Worm (Caenorhabditis elegans) whole organism, L3 larva: ENCODE measurements around the gene srx-38.

Experiments used
- R02D3.7 ChIP-seq: fragments of 150-350 bp; optimal IDR thresholded peaks from 2 replicates; lab custom pipeline; 2014; ENCODE audit warnings: missing biosample characterization, missing genetic modification characterization
- ZK546.5 ChIP-seq: sonication (generic microtip); optimal IDR thresholded peaks from 2 replicates; lab custom pipeline; 2017; ENCODE audit warnings: missing biosample characterization, missing genetic modification characterization
- ceh-16 ChIP-seq: sonication (generic microtip); optimal IDR thresholded peaks from 2 replicates; lab custom pipeline; 2017; ENCODE audit warnings: missing biosample characterization, missing genetic modification characterization
- ceh-28 ChIP-seq: fragments of 150-350 bp; optimal IDR thresholded peaks from 2 replicates; lab custom pipeline; 2014; ENCODE audit warnings: missing biosample characterization, missing genetic modification reagents, missing genetic modification characterization
- ceh-82 ChIP-seq: fragments of 150-350 bp; optimal IDR thresholded peaks from 2 replicates; lab custom pipeline; 2014; ENCODE audit warnings: missing biosample characterization, missing genetic modification characterization
- ceh-9 ChIP-seq: sonication (generic microtip); optimal IDR thresholded peaks from 2 replicates; lab custom pipeline; 2018; ENCODE audit warnings: missing biosample characterization, missing genetic modification characterization
- daf-12 ChIP-seq: fragments of 150-350 bp; optimal IDR thresholded peaks from 2 replicates; lab custom pipeline; 2014; ENCODE audit warnings: missing biosample characterization, missing genetic modification reagents, missing genetic modification characterization
- egl-27 ChIP-seq: sonication (generic microtip); optimal IDR thresholded peaks from 4 replicates; lab custom pipeline; 2017; ENCODE audit warnings: missing biosample characterization, missing genetic modification reagents, missing genetic modification characterization
- elt-1 ChIP-seq: fragments of 150-350 bp; optimal IDR thresholded peaks from 2 replicates; lab custom pipeline; 2014; ENCODE audit warnings: missing biosample characterization, missing genetic modification characterization
- elt-2 ChIP-seq: sonication (generic microtip); optimal IDR thresholded peaks from 2 replicates; lab custom pipeline; 2016; ENCODE audit warnings: missing genetic modification reagents, mild to moderate bottlenecking, missing genetic modification characterization, missing compliant biosample characterization
- elt-3 ChIP-seq, 3 experiments: fragments of 150-350 bp in 1 of 3; sonication (generic microtip) in 2 of 3; optimal IDR thresholded peaks; 2 replicates in 2 of 3; 4 replicates in 1 of 3; lab custom pipeline; 2014 to 2017; ENCODE audit warnings: missing biosample characterization in 3 of 3, missing genetic modification characterization in 3 of 3
- eor-1 ChIP-seq, 2 experiments: fragments of 150-350 bp; optimal IDR thresholded peaks; 2 replicates each; lab custom pipeline; 2014 to 2018; ENCODE audit warnings: missing biosample characterization in 2 of 2, missing genetic modification characterization in 2 of 2
- fkh-10 ChIP-seq: sonication (generic microtip); optimal IDR thresholded peaks from 2 replicates; lab custom pipeline; 2017; ENCODE audit warnings: missing biosample characterization, missing genetic modification reagents, missing genetic modification characterization
- fkh-2 ChIP-seq: fragments of 150-350 bp; optimal IDR thresholded peaks from 2 replicates; lab custom pipeline; 2014; ENCODE audit warnings: missing biosample characterization, missing genetic modification reagents, missing genetic modification characterization
- fos-1 ChIP-seq: fragments of 150-350 bp; optimal IDR thresholded peaks from 2 replicates; lab custom pipeline; 2014; ENCODE audit warnings: missing biosample characterization, missing genetic modification characterization
- hmg-11 ChIP-seq: sonication (generic microtip); optimal IDR thresholded peaks from 2 replicates; lab custom pipeline; 2016; ENCODE audit warnings: missing genetic modification characterization, missing compliant biosample characterization
- jun-1 ChIP-seq: fragments of 150-350 bp; optimal IDR thresholded peaks from 2 replicates; lab custom pipeline; 2014; ENCODE audit warnings: missing biosample characterization, missing genetic modification reagents, missing genetic modification characterization
- lin-15B ChIP-seq: fragments of 150-350 bp; optimal IDR thresholded peaks from 2 replicates; lab custom pipeline; 2014; ENCODE audit warnings: missing biosample characterization, missing genetic modification characterization
- lin-39 ChIP-seq: fragments of 150-350 bp; optimal IDR thresholded peaks from 2 replicates; lab custom pipeline; 2018; ENCODE audit warnings: missing biosample characterization, missing genetic modification reagents, missing genetic modification characterization
- mml-1 ChIP-seq: fragments of 150-350 bp; sonication (generic microtip); optimal IDR thresholded peaks from 3 replicates; lab custom pipeline; 2014; ENCODE audit warnings: missing biosample characterization, missing genetic modification characterization
- nfya-1 ChIP-seq: sonication (generic microtip); optimal IDR thresholded peaks from 2 replicates; lab custom pipeline; 2017; ENCODE audit warnings: missing genetic modification characterization, mild to moderate bottlenecking, missing compliant biosample characterization, antibody characterized with exemption, moderate library complexity; ENCODE audit not compliant: insufficient read depth
- nhr-11 ChIP-seq: fragments of 150-350 bp; optimal IDR thresholded peaks from 2 replicates; lab custom pipeline; 2014; ENCODE audit warnings: missing biosample characterization, missing genetic modification characterization
- nhr-23 ChIP-seq: fragments of 150-350 bp; optimal IDR thresholded peaks from 2 replicates; lab custom pipeline; 2014; ENCODE audit warnings: missing biosample characterization, missing genetic modification reagents, missing genetic modification characterization
- nhr-237 ChIP-seq: fragments of 150-350 bp; optimal IDR thresholded peaks from 2 replicates; lab custom pipeline; 2014; ENCODE audit warnings: missing biosample characterization, missing genetic modification characterization
- nhr-25 ChIP-seq: sonication (generic microtip); optimal IDR thresholded peaks from 2 replicates; lab custom pipeline; 2017; ENCODE audit warnings: missing biosample characterization, missing genetic modification characterization
- nhr-28 ChIP-seq: fragments of 150-350 bp; optimal IDR thresholded peaks from 2 replicates; lab custom pipeline; 2014; ENCODE audit warnings: missing biosample characterization, missing genetic modification characterization
- nhr-76 ChIP-seq: fragments of 150-350 bp; sonication (generic microtip); optimal IDR thresholded peaks from 5 replicates; lab custom pipeline; 2014; ENCODE audit warnings: missing biosample characterization, missing genetic modification characterization
- nhr-77 ChIP-seq: fragments of 150-350 bp; optimal IDR thresholded peaks from 2 replicates; lab custom pipeline; 2014; ENCODE audit warnings: missing biosample characterization, missing genetic modification characterization
- pha-4 ChIP-seq: fragments of 150-350 bp; optimal IDR thresholded peaks from 2 replicates; lab custom pipeline; 2014; ENCODE audit warnings: missing biosample characterization, missing genetic modification reagents, missing genetic modification characterization
- pqm-1 ChIP-seq: fragments of 150-350 bp; optimal IDR thresholded peaks from 2 replicates; lab custom pipeline; 2017; ENCODE audit warnings: missing biosample characterization, missing genetic modification characterization, inconsistent platforms
- sea-2 ChIP-seq: fragments of 150-350 bp; sonication (generic microtip); optimal IDR thresholded peaks from 4 replicates; lab custom pipeline; 2014; ENCODE audit warnings: missing biosample characterization, missing genetic modification reagents, missing genetic modification characterization
- skn-1 ChIP-seq: fragments of 150-350 bp; optimal IDR thresholded peaks from 2 replicates; lab custom pipeline; 2014; ENCODE audit warnings: missing biosample characterization, missing genetic modification characterization
- tbx-2 ChIP-seq: sonication (generic microtip); optimal IDR thresholded peaks from 2 replicates; lab custom pipeline; 2016; ENCODE audit warnings: mild to moderate bottlenecking, missing genetic modification characterization, missing compliant biosample characterization
- unc-39 ChIP-seq: sonication (generic microtip); optimal IDR thresholded peaks from 4 replicates; lab custom pipeline; 2017; ENCODE audit warnings: missing biosample characterization, missing genetic modification characterization
- unc-62 ChIP-seq: fragments of 150-350 bp; sonication (generic microtip); optimal IDR thresholded peaks from 4 replicates; lab custom pipeline; 2014; ENCODE audit warnings: missing biosample characterization, missing genetic modification reagents, missing genetic modification characterization
- ztf-11 ChIP-seq: fragments of 150-350 bp; optimal IDR thresholded peaks from 2 replicates; lab custom pipeline; 2014; ENCODE audit warnings: missing biosample characterization, missing genetic modification characterization
- ztf-4 ChIP-seq: fragments of 150-350 bp; optimal IDR thresholded peaks from 2 replicates; lab custom pipeline; 2014; ENCODE audit warnings: missing biosample characterization, missing genetic modification characterization

The srx-38 gene

ce11 chrV:5143785-5144184 is 11.6 kb downstream of the srx-38 start, which contains the start of gene srh-129:
Gene srh-129 (minus strand): TSS chrV:5143885.
- no peak for TF ChIP-seq ceh-9 (tag; lab: Kevin White, UChicago)

ce11 chrV:5137919-5138318 is 17.5 kb downstream of the srx-38 start, which contains the start of gene F14F9.3:
Gene F14F9.3 (plus strand): TSS chrV:5138219.
- TF ChIP-seq ceh-16 (tag; lab: Kevin White, UChicago) = no peak
- no peak for TF ChIP-seq nhr-28 (tag; lab: Kevin White, UChicago)
- TF ChIP-seq nhr-237 (tag; lab: Kevin White, UChicago) = no peak
- no peak for TF ChIP-seq pha-4 (tag; lab: Kevin White, UChicago)
- no peak for TF ChIP-seq egl-27
- TF ChIP-seq hmg-11 (tag; lab: Kevin White, UChicago) = no peak
- no peak for TF ChIP-seq nhr-76 (tag; lab: Kevin White, UChicago)
- TF ChIP-seq ztf-4 (tag; lab: Kevin White, UChicago) = no peak
- no peak for TF ChIP-seq elt-1
- TF ChIP-seq nhr-11 (tag; lab: Kevin White, UChicago) = no peak
- TF ChIP-seq nhr-25 (tag; lab: Kevin White, UChicago) = no peak
- TF ChIP-seq ceh-28 (tag; lab: Kevin White, UChicago) = no peak
- no peak for TF ChIP-seq ZK546.5 (tag; lab: Kevin White, UChicago)
- TF ChIP-seq, all 47 proteins: peak for 0

ce11 chrV:5132441-5132840 is 23.0 kb downstream of the srx-38 start, which contains the start of gene F14F9.4:
Gene F14F9.4 (plus strand): TSS chrV:5132741.
- TF ChIP-seq tbx-2 (tag; lab: Kevin White, UChicago) (no peak), ztf-4 (tag; lab: Kevin White, UChicago) (no peak), nfya-1 (tag; lab: Kevin White, UChicago) (no peak), fkh-10 (no peak), eor-1 (tag; optimal IDR thresholded peaks at IDR 0.05; lab: Kevin White, UChicago) (no peak), ceh-82 (no peak), unc-39 (tag; lab: Kevin White, UChicago) (no peak), fos-1 (tag; lab: Kevin White, UChicago) (no peak), skn-1 (tag; lab: Kevin White, UChicago) (no peak)
- TF ChIP-seq, all 47 proteins: peak for 0

- TF ChIP-seq skn-1 (tag; lab: Kevin White, UChicago) (peak; percentile 12), fkh-10 (peak; percentile 1), hmg-11 (tag; lab: Kevin White, UChicago) (peak; percentile 26), nhr-237 (tag; lab: Kevin White, UChicago) (no peak), ztf-11 (tag; lab: Kevin White, UChicago) (no peak), pqm-1 (tag; lab: Kevin White, UChicago) (peak; percentile 29), elt-2 (tag; lab: Kevin White, UChicago) (no peak), pha-4 (tag; lab: Kevin White, UChicago) (peak; percentile 58), sea-2 (GFP tag; lab: Kevin White, UChicago) (no peak)
Observed at ce11 chrV:5131380-5131779, 24.0 kb downstream of the srx-38 start.

- TF ChIP-seq unc-39 (tag; lab: Kevin White, UChicago) = no peak
- TF ChIP-seq ceh-82 = no peak
- TF ChIP-seq daf-12 (tag; lab: Kevin White, UChicago) = no peak
- no peak for TF ChIP-seq R02D3.7
- no peak for TF ChIP-seq mml-1
- TF ChIP-seq fos-1 (tag; lab: Kevin White, UChicago) = no peak
- no peak for TF ChIP-seq ZK546.5 (tag; lab: Kevin White, UChicago)
- no peak for TF ChIP-seq nhr-77
- TF ChIP-seq fkh-2 (tag; lab: Kevin White, UChicago) = no peak
- TF ChIP-seq lin-39 (tag; lab: Kevin White, UChicago) = no peak
- TF ChIP-seq ceh-16 (tag; lab: Kevin White, UChicago) = no peak
- no peak for TF ChIP-seq nhr-237 (tag; lab: Kevin White, UChicago)
- TF ChIP-seq elt-3 (tag; optimal IDR thresholded peaks at IDR 0.05; lab: Kevin White, UChicago) = no peak
- no peak for TF ChIP-seq jun-1
- TF ChIP-seq nhr-23 (tag; lab: Kevin White, UChicago) = no peak
- TF ChIP-seq skn-1 (tag; lab: Kevin White, UChicago) = no peak
- no peak for TF ChIP-seq unc-62
- no peak for TF ChIP-seq lin-15B (tag; lab: Kevin White, UChicago)
Observed at ce11 chrV:5130018-5130417, 25.4 kb downstream of the srx-38 start, which contains the start of gene F14F9.8. Gene F14F9.8 (plus strand): TSS chrV:5130318.
